Fruit fly (Drosophila melanogaster) Kc167 (cell line): ENCODE measurements around the gene CG6689.

ENCODE experiments used
- Myc ChIP-seq: fragments of >200 bp; optimal IDR thresholded peaks from 2 replicates; lab custom pipeline; 2017; ENCODE audit warnings: missing external identifiers
- Sin3A ChIP-seq: fragments of >200 bp; optimal IDR thresholded peaks from 2 replicates; lab custom pipeline; 2018; ENCODE audit warnings: missing external identifiers
- h ChIP-seq: fragments of >200 bp; optimal IDR thresholded peaks from 3 replicates; lab custom pipeline; 2018; ENCODE audit warnings: missing external identifiers
- insv ChIP-seq: fragments of >200 bp; optimal IDR thresholded peaks from 3 replicates; lab custom pipeline; 2018; ENCODE audit warnings: missing external identifiers
- psq ChIP-seq: fragments of >200 bp; optimal IDR thresholded peaks from 2 replicates; lab custom pipeline; 2017; ENCODE audit warnings: missing external identifiers
- ttk ChIP-seq: sonication (Bioruptor generic); optimal IDR thresholded peaks from 2 replicates; lab custom pipeline; 2017; ENCODE audit warnings: missing external identifiers

- no peak for TF ChIP-seq insv (lab: Kevin White, UChicago)
- TF ChIP-seq Sin3A (lab: Kevin White, UChicago) = no peak
- no peak for TF ChIP-seq psq (lab: Kevin White, UChicago)
- no peak for TF ChIP-seq ttk (lab: Kevin White, UChicago)
- no peak for TF ChIP-seq h (lab: Kevin White, UChicago)
- no peak for TF ChIP-seq Myc
These were observed 44.6 kb downstream of the CG6689 start, which contains the start of the genes Ugt304A1 and Ugt303A1 for dm6 chr3R:11175308-11175707.
